1 fruit fly cellular context compared by ENCODE assay signal in the genomic region with DNA sequence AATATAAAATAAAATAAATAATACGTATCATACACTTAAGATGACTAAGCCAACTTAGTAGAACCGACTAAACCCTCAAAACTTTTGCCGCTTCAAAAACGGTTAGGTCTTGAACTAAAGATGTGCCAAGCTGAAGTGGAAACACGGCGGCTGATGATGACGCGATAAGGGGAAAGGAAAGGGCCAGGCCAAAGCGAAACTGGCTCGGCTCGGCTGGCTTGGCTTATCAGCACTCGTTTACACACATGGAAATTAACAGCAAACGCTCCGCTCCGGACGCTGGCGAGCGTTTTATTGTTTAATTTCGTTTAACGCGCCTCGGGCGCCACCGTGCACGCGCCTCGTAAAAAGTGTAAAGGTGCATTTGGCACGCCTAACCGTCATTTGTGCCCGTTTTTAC.
TF ChIP-seq lines count a peak whose summit lies in the region.

No protein-coding gene starts in this region.

TF ChIP-seq in whole organism, embryonic, 481 proteins besides CTCF, POLR2A, EP300 and RAD21 (continued from another document):
- TF ChIP-seq CG6654 (GFP tag; optimal IDR thresholded peaks at IDR 0.05; lab: Kevin White, UChicago) = no peak
- TF ChIP-seq CG2199 (GFP tag; IDR thresholded peaks at IDR 0.05; lab: Robert Waterston, UW) = peak; percentile 36; the same call in 1 of the 3 replicates
- peak; percentile 24; the same call in 1 of the 2 replicates for TF ChIP-seq Adf1 (GFP tag; IDR thresholded peaks at IDR 0.05; lab: Robert Waterston, UW)
- peak; percentile 44 for TF ChIP-seq CG12769 (tag; optimal IDR thresholded peaks at IDR 0.05; lab: Kevin White, UChicago)
- no peak for TF ChIP-seq CG11085 (GFP tag; IDR thresholded peaks at IDR 0.05; lab: Robert Waterston, UW)
- TF ChIP-seq CG8290 (GFP tag; optimal IDR thresholded peaks at IDR 0.05; lab: Kevin White, UChicago) = no peak
- TF ChIP-seq CG8290 (tag; optimal IDR thresholded peaks at IDR 0.05; lab: Kevin White, UChicago) = peak in 1 of 2 experiments; percentile 35
- peak; percentile 5 for TF ChIP-seq CG2678 (tag; optimal IDR thresholded peaks at IDR 0.05; lab: Kevin White, UChicago)
- TF ChIP-seq NFAT (GFP tag; IDR thresholded peaks at IDR 0.05; lab: Robert Waterston, UW) = peak; percentile 16; the same call in 1 of the 2 replicates
- no peak for TF ChIP-seq CG13424 (tag; optimal IDR thresholded peaks at IDR 0.05; lab: Kevin White, UChicago)
- TF ChIP-seq Oli (tag; optimal IDR thresholded peaks at IDR 0.05; lab: Kevin White, UChicago) = no peak
- no peak for TF ChIP-seq Fer3 (tag; optimal IDR thresholded peaks at IDR 0.05; lab: Kevin White, UChicago)
- no peak for TF ChIP-seq caup (GFP tag; optimal IDR thresholded peaks at IDR 0.05; lab: Kevin White, UChicago; ENCODE audit: severe bottlenecking)
- TF ChIP-seq mirr (GFP tag; optimal IDR thresholded peaks at IDR 0.05; lab: Kevin White, UChicago) = peak; percentile 24
- no peak for TF ChIP-seq CG18764 (GFP tag; optimal IDR thresholded peaks at IDR 0.05; lab: Kevin White, UChicago)
